Fruit fly (Drosophila melanogaster) whole organism, embryonic: ENCODE measurements around the gene CG42656.

Experiments used
- Atf3 ChIP-seq: fragments of 200-800 bp; sonication (Bioruptor generic); optimal IDR thresholded peaks from 3 replicates; lab custom pipeline; 2016; ENCODE audit warnings: missing biosample characterization, missing genetic modification characterization
- Blimp-1 ChIP-seq: fragments of 200-800 bp; sonication (Bioruptor generic); optimal IDR thresholded peaks from 3 replicates; lab custom pipeline; 2018; ENCODE audit warnings: missing biosample characterization, missing genetic modification characterization, mild to moderate bottlenecking, moderate library complexity, missing genetic modification reagents
- CG10565 ChIP-seq: fragments of 200-800 bp; sonication (Bioruptor generic); optimal IDR thresholded peaks from 3 replicates; lab custom pipeline; 2016; ENCODE audit warnings: missing biosample characterization, mild to moderate bottlenecking, missing genetic modification characterization
- CG11456 ChIP-seq: fragments of 200-800 bp; sonication (Bioruptor generic); IDR thresholded peaks from 3 replicates; pipeline ENCODE4 v1.3.6; 2022; ENCODE audit warnings: missing biosample characterization, missing genetic modification characterization
- CG11696 ChIP-seq: fragments of 200-800 bp; sonication (Bioruptor generic); IDR thresholded peaks from 2 replicates; pipeline ENCODE4 v1.3.6; 2022; ENCODE audit warnings: missing biosample characterization, missing genetic modification characterization
- CG12104 ChIP-seq: fragments of 200-800 bp; sonication (Bioruptor generic); optimal IDR thresholded peaks from 3 replicates; lab custom pipeline; 2016; ENCODE audit warnings: missing biosample characterization, missing genetic modification characterization
- CG14860 ChIP-seq: fragments of 200-800 bp; sonication (Bioruptor generic); IDR thresholded peaks from 3 replicates; pipeline ENCODE4 v1.3.6; 2022; ENCODE audit warnings: missing biosample characterization, missing genetic modification characterization; ENCODE audit not compliant: partially characterized antibody
- CG16863 ChIP-seq: fragments of 200-800 bp; sonication (Bioruptor generic); optimal IDR thresholded peaks from 3 replicates; lab custom pipeline; 2016; ENCODE audit warnings: missing biosample characterization, missing genetic modification characterization
- CG17359 ChIP-seq: fragments of 200-800 bp; sonication (Bioruptor generic); optimal IDR thresholded peaks from 3 replicates; lab custom pipeline; 2018; ENCODE audit warnings: missing biosample characterization, mild to moderate bottlenecking, missing genetic modification characterization, moderate library complexity
- CG17361 ChIP-seq: fragments of 200-800 bp; sonication (Bioruptor generic); IDR thresholded peaks from 3 replicates; pipeline ENCODE4 v1.3.6; 2022; ENCODE audit warnings: missing biosample characterization, missing genetic modification characterization
- CG30431 ChIP-seq: fragments of 200-800 bp; sonication (Bioruptor generic); optimal IDR thresholded peaks from 2 replicates; lab custom pipeline; 2017; ENCODE audit warnings: missing biosample characterization, missing genetic modification characterization
- CG33557 ChIP-seq: fragments of 200-800 bp; sonication (Bioruptor generic); optimal IDR thresholded peaks from 2 replicates; lab custom pipeline; 2019; ENCODE audit warnings: missing biosample characterization, mild to moderate bottlenecking, missing genetic modification characterization, moderate library complexity
- CG34224 ChIP-seq: fragments of 200-800 bp; sonication (Bioruptor generic); IDR thresholded peaks from 3 replicates; pipeline ENCODE4 v1.3.6; 2022; ENCODE audit warnings: missing biosample characterization, missing genetic modification characterization; ENCODE audit not compliant: partially characterized antibody
- CG3726 ChIP-seq: fragments of 200-800 bp; sonication (Bioruptor generic); IDR thresholded peaks from 3 replicates; pipeline ENCODE4, ENCODE4 v1.3.6; 2022; ENCODE audit warnings: missing biosample characterization, missing genetic modification characterization
- CG3995 ChIP-seq: fragments of 200-800 bp; sonication (Bioruptor generic); optimal IDR thresholded peaks from 3 replicates; lab custom pipeline; 2016; ENCODE audit warnings: missing biosample characterization, missing genetic modification characterization
- CG4328 ChIP-seq: fragments of 200-800 bp; sonication (Bioruptor generic); optimal IDR thresholded peaks from 3 replicates; lab custom pipeline; 2017; ENCODE audit warnings: missing biosample characterization, missing genetic modification reagents, missing genetic modification characterization
- CG4707 ChIP-seq: fragments of 200-800 bp; sonication (Bioruptor generic); optimal IDR thresholded peaks from 2 replicates; lab custom pipeline; 2018; ENCODE audit warnings: missing biosample characterization, mild to moderate bottlenecking, missing genetic modification characterization, moderate library complexity
- CG6254 ChIP-seq: fragments of 200-800 bp; sonication (Bioruptor generic); optimal IDR thresholded peaks from 3 replicates; lab custom pipeline; 2017; ENCODE audit warnings: mild to moderate bottlenecking, missing biosample characterization, missing genetic modification reagents, missing genetic modification characterization
- CG7839 ChIP-seq: fragments of 200-800 bp; sonication (Bioruptor generic); optimal IDR thresholded peaks from 3 replicates; lab custom pipeline; 2018; ENCODE audit warnings: missing biosample characterization, mild to moderate bottlenecking, missing genetic modification characterization, moderate library complexity
- CG7963 ChIP-seq: fragments of 200-800 bp; sonication (Bioruptor generic); IDR thresholded peaks from 3 replicates; pipeline ENCODE4 v1.3.6; 2022; ENCODE audit warnings: missing biosample characterization, missing genetic modification characterization; ENCODE audit not compliant: partially characterized antibody
- CG8944 ChIP-seq: fragments of 200-800 bp; sonication (Bioruptor generic); optimal IDR thresholded peaks from 3 replicates; lab custom pipeline; 2016; ENCODE audit warnings: missing biosample characterization, missing genetic modification characterization
- CG9609 ChIP-seq: fragments of 200-800 bp; sonication (Bioruptor generic); optimal IDR thresholded peaks from 3 replicates; lab custom pipeline; 2016; ENCODE audit warnings: missing biosample characterization, missing genetic modification characterization
- CG9797 ChIP-seq: fragments of 200-800 bp; sonication (Bioruptor generic); optimal IDR thresholded peaks from 3 replicates; lab custom pipeline; 2018; ENCODE audit warnings: missing biosample characterization, mild to moderate bottlenecking, missing genetic modification characterization
- CTCF ChIP-seq: fragments of 200-800 bp; sonication (Bioruptor generic); optimal IDR thresholded peaks from 2 replicates; lab custom pipeline; 2017; ENCODE audit warnings: missing biosample characterization, mild to moderate bottlenecking, missing genetic modification characterization, moderate library complexity
- GATAe ChIP-seq: fragments of 200-800 bp; sonication (Bioruptor generic); conservative IDR thresholded peaks from 2 replicates; pipeline ENCODE4 v1.3.6; 2022; ENCODE audit warnings: missing biosample characterization, missing genetic modification characterization
- H2.0 ChIP-seq: fragments of 200-800 bp; sonication (Bioruptor generic); IDR thresholded peaks from 2 replicates; pipeline ENCODE4 v1.3.6; 2022; ENCODE audit warnings: missing biosample characterization, missing genetic modification characterization
- Lhr ChIP-seq: fragments of 200-800 bp; sonication (Bioruptor generic); optimal IDR thresholded peaks from 3 replicates; lab custom pipeline; 2017; ENCODE audit warnings: mild to moderate bottlenecking, missing biosample characterization, missing genetic modification reagents, missing genetic modification characterization
- NK7.1 ChIP-seq: fragments of 200-800 bp; sonication (Bioruptor generic); optimal IDR thresholded peaks from 3 replicates; lab custom pipeline; 2016; ENCODE audit warnings: missing biosample characterization, missing genetic modification characterization
- Opbp ChIP-seq: fragments of 200-800 bp; sonication (Bioruptor generic); IDR thresholded peaks from 3 replicates; pipeline ENCODE4 v1.3.6; 2022; ENCODE audit warnings: missing biosample characterization, missing genetic modification characterization; ENCODE audit not compliant: partially characterized antibody
- PHDP ChIP-seq: fragments of 200-800 bp; sonication (Bioruptor generic); optimal IDR thresholded peaks from 3 replicates; lab custom pipeline; 2018; ENCODE audit warnings: missing biosample characterization, mild to moderate bottlenecking, missing genetic modification characterization, moderate library complexity
- Sox100B ChIP-seq: fragments of 200-800 bp; sonication (Bioruptor generic); optimal IDR thresholded peaks from 3 replicates; lab custom pipeline; 2018; ENCODE audit warnings: missing biosample characterization, mild to moderate bottlenecking, missing genetic modification characterization
- Taf1 ChIP-seq: fragments of 200-800 bp; sonication (Bioruptor generic); IDR thresholded peaks from 2 replicates; pipeline ENCODE4 v1.3.6; 2022; ENCODE audit warnings: missing biosample characterization, missing genetic modification characterization
- ac ChIP-seq: fragments of 200-800 bp; sonication (Bioruptor generic); optimal IDR thresholded peaks from 3 replicates; lab custom pipeline; 2017; ENCODE audit warnings: missing biosample characterization, mild to moderate bottlenecking, missing genetic modification characterization
- bcd ChIP-seq: fragments of 200-800 bp; sonication (Bioruptor generic); optimal IDR thresholded peaks from 2 replicates; lab custom pipeline; 2017; ENCODE audit warnings: missing biosample characterization, mild to moderate bottlenecking, missing genetic modification characterization
- danr ChIP-seq: fragments of 200-800 bp; sonication (Bioruptor generic); IDR thresholded peaks from 2 replicates; pipeline ENCODE4 v1.3.6; 2022; ENCODE audit warnings: missing biosample characterization, missing genetic modification characterization
- ewg ChIP-seq: fragments of 200-800 bp; sonication (Bioruptor generic); optimal IDR thresholded peaks from 3 replicates; lab custom pipeline; 2017; ENCODE audit warnings: mild to moderate bottlenecking, missing biosample characterization, missing genetic modification reagents, missing genetic modification characterization
- eyg ChIP-seq: fragments of 200-800 bp; sonication (Bioruptor generic); optimal IDR thresholded peaks from 3 replicates; lab custom pipeline; 2016; ENCODE audit warnings: missing biosample characterization, missing genetic modification characterization
- ftz-f1 ChIP-seq: fragments of 200-800 bp; sonication (Bioruptor generic); optimal IDR thresholded peaks from 2 replicates; lab custom pipeline; 2016; ENCODE audit warnings: missing biosample characterization, missing genetic modification characterization
- insv ChIP-seq, 2 experiments: fragments of 200-800 bp; sonication (Bioruptor generic); optimal IDR thresholded peaks; 3 replicates each; lab custom pipeline; 2016 to 2018; ENCODE audit warnings: missing biosample characterization in 2 of 2, missing genetic modification characterization in 2 of 2
- kay ChIP-seq: fragments of 200-800 bp; sonication (Bioruptor generic); optimal IDR thresholded peaks from 2 replicates; lab custom pipeline; 2016; ENCODE audit warnings: missing biosample characterization, missing genetic modification characterization
- lab ChIP-seq: fragments of 200-800 bp; sonication (Bioruptor generic); optimal IDR thresholded peaks from 3 replicates; lab custom pipeline; 2017; ENCODE audit warnings: missing biosample characterization, missing genetic modification characterization, mild to moderate bottlenecking, moderate library complexity, missing genetic modification reagents
- nau ChIP-seq: fragments of 200-800 bp; sonication (Bioruptor generic); optimal IDR thresholded peaks from 3 replicates; lab custom pipeline; 2017; ENCODE audit warnings: missing biosample characterization, mild to moderate bottlenecking, missing genetic modification characterization, missing genetic modification reagents
- peb ChIP-seq: fragments of 200-800 bp; sonication (Bioruptor generic); IDR thresholded peaks from 2 replicates; pipeline ENCODE4 v1.3.6; 2022; ENCODE audit warnings: missing biosample characterization, missing genetic modification characterization
- psq ChIP-seq: fragments of 200-800 bp; sonication (Bioruptor generic); optimal IDR thresholded peaks from 2 replicates; lab custom pipeline; 2017; ENCODE audit warnings: missing biosample characterization, missing genetic modification characterization
- ranshi ChIP-seq: fragments of 200-800 bp; sonication (Bioruptor generic); IDR thresholded peaks from 2 replicates; pipeline ENCODE4 v1.3.6; 2022; ENCODE audit warnings: missing biosample characterization, missing genetic modification characterization
- run ChIP-seq: fragments of 200-800 bp; sonication (Bioruptor generic); optimal IDR thresholded peaks from 3 replicates; lab custom pipeline; 2018; ENCODE audit warnings: missing biosample characterization, mild to moderate bottlenecking, missing genetic modification characterization
- salm ChIP-seq: fragments of 200-800 bp; sonication (Bioruptor generic); optimal IDR thresholded peaks from 2 replicates; lab custom pipeline; 2018; ENCODE audit warnings: missing biosample characterization, mild to moderate bottlenecking, missing genetic modification characterization
- tin ChIP-seq: fragments of 200-800 bp; sonication (Bioruptor generic); optimal IDR thresholded peaks from 3 replicates; lab custom pipeline; 2016; ENCODE audit warnings: missing biosample characterization, missing genetic modification characterization
- wor ChIP-seq: fragments of 200-800 bp; sonication (Bioruptor generic); IDR thresholded peaks from 2 replicates; pipeline ENCODE4 v1.3.6; 2022; ENCODE audit warnings: missing biosample characterization, missing genetic modification characterization
- zen2 ChIP-seq: fragments of 200-800 bp; sonication (Bioruptor generic); IDR thresholded peaks from 3 replicates; pipeline ENCODE4 v1.3.6; 2022; ENCODE audit warnings: missing biosample characterization, missing genetic modification characterization; ENCODE audit not compliant: partially characterized antibody

Gene CG42656

DNA sequence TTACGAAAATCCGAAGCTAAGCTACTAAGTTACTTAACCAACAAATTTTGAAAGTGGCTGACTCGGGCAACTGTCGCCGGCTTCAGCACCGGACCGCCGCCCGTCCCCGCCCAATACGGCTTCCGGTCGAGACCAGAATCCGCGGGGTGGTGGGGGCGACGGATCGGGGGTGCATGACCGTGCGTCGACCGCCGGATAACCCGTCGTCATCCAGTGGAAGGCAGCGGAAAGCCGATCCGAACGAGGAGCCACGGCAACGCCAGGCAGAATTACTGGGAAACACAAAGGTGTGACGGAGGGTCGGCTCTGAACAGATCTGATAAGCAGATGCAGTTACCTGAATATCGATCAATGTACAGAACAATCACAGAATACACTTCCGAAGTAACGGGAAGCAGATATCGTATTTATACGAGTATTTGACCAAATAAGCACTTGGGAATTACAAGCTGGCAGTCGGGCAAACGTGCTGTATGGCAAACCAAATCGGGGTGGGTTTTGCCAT lies 18.4 kb downstream of the CG42656 start (continued):
- peak; percentile 42 for TF ChIP-seq Atf3 (GFP tag; lab: Kevin White, UChicago)
- TF ChIP-seq run (tag; lab: Kevin White, UChicago), result peak; percentile 66
- no peak for TF ChIP-seq Lhr (GFP tag; lab: Kevin White, UChicago)
- TF ChIP-seq nau, result peak; percentile 79
- TF ChIP-seq CG17361 (GFP tag; lab: Robert Waterston, UW), result no peak
- 0 out of 2 replicates have a peak, but pooled peaks have one; percentile 30 for TF ChIP-seq Taf1 (GFP tag; lab: Robert Waterston, UW)
- TF ChIP-seq CTCF, result peak; percentile 31
- peak; percentile 37 for TF ChIP-seq bcd
- peak; percentile 7 for TF ChIP-seq ewg (GFP tag; lab: Kevin White, UChicago)
- no peak for TF ChIP-seq wor
- no peak for TF ChIP-seq CG3726 (GFP tag; lab: Robert Waterston, UW)
- peak; percentile 43 for TF ChIP-seq Blimp-1
- peak; percentile 9 for TF ChIP-seq CG9797
- peak; percentile 98 for TF ChIP-seq CG14860 (GFP tag; lab: Robert Waterston, UW)
- peak; percentile 99 for TF ChIP-seq Opbp (GFP tag; lab: Robert Waterston, UW)
- TF ChIP-seq CG33557 (GFP tag; lab: Kevin White, UChicago), result peak; percentile 64
- TF ChIP-seq CG4328 (GFP tag; lab: Kevin White, UChicago), result peak; percentile 90
- TF ChIP-seq CG9609, result peak; percentile 41
- TF ChIP-seq CG6254 (GFP tag; lab: Kevin White, UChicago), result peak; percentile 73
- TF ChIP-seq GATAe (GFP tag; lab: Robert Waterston, UW), result no peak
- TF ChIP-seq CG10565 (GFP tag; lab: Kevin White, UChicago), result no peak
- TF ChIP-seq CG34224 (GFP tag; lab: Robert Waterston, UW), result peak; percentile 86
- TF ChIP-seq CG11696 (GFP tag; lab: Robert Waterston, UW), result no peak
- peak; percentile 75 for TF ChIP-seq CG11456
- TF ChIP-seq ranshi (GFP tag; lab: Robert Waterston, UW), result peak; percentile 33; the same call in 1 of the 2 replicates
- TF ChIP-seq CG8944, result peak; percentile 59
- TF ChIP-seq ftz-f1 (GFP tag; lab: Kevin White, UChicago), result peak; percentile 45
- no peak; the same call in 1 of the 2 replicates for TF ChIP-seq peb
- TF ChIP-seq PHDP (tag; lab: Kevin White, UChicago), result peak; percentile 66
- no peak for TF ChIP-seq kay (GFP tag; lab: Kevin White, UChicago)
- no peak for TF ChIP-seq Sox100B (GFP tag; lab: Kevin White, UChicago)
- peak; percentile 19; the same call in 1 of the 2 replicates for TF ChIP-seq H2.0
- peak; percentile 92 for TF ChIP-seq zen2 (GFP tag; lab: Robert Waterston, UW)
- TF ChIP-seq CG12104 (GFP tag; lab: Kevin White, UChicago), result no peak
- TF ChIP-seq ac, result peak; percentile 50
- TF ChIP-seq CG4707 (GFP tag; lab: Kevin White, UChicago), result peak; percentile 78
- TF ChIP-seq danr (GFP tag; lab: Robert Waterston, UW), result no peak
- peak; percentile 99 for TF ChIP-seq CG7963 (GFP tag; lab: Robert Waterston, UW)
- peak; percentile 86 for TF ChIP-seq lab (GFP tag; lab: Kevin White, UChicago)
- no peak for TF ChIP-seq CG30431 (GFP tag; lab: Kevin White, UChicago)
- peak; percentile 42 for TF ChIP-seq CG17359
- TF ChIP-seq tin, result peak; percentile 25
- peak; percentile 50 for TF ChIP-seq CG7839
- peak; percentile 27 for TF ChIP-seq CG16863 (GFP tag; lab: Kevin White, UChicago)
- TF ChIP-seq NK7.1, result peak; percentile 47
- TF ChIP-seq psq (GFP tag; lab: Kevin White, UChicago), result no peak
- peak in 1 of 2 experiments; percentile 69 for TF ChIP-seq insv (GFP tag; optimal IDR thresholded peaks at IDR 0.05; lab: Kevin White, UChicago)
- peak; percentile 64 for TF ChIP-seq CG3995 (GFP tag; lab: Kevin White, UChicago)
- peak; percentile 33 for TF ChIP-seq eyg (GFP tag; lab: Kevin White, UChicago)
- peak; percentile 62 for TF ChIP-seq salm (tag; lab: Kevin White, UChicago)
